Worm (Caenorhabditis elegans): ENCODE results near the gene srsx-28.

DNA sequence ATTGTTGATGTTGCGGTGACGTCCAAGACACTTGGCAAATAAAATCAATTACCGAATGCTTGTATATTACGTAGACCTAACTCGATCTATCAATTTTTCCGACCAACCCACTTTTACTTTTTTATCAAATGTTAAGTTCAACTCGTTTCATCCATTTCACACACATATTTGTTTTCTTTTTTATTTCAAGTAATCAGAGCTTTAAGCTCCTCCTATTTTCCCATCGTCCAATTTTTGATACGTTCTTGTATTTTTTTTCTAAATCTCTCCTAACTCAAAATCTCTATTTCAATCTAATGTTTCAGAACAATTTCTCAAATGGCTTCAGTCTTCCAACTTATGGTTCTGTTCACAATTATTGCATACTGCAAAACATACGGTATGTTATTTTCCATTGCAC is 46.0 kb downstream of the srsx-28 start, which contains the start of gene ZK856.6:
- TF ChIP-seq nhr-237 (tag; optimal IDR thresholded peaks at IDR 0.05) (no peak), ceh-82 (tag; optimal IDR thresholded peaks at IDR 0.05) (no peak), zag-1 (tag; optimal IDR thresholded peaks at IDR 0.05) (no peak), nhr-23 (tag; optimal IDR thresholded peaks at IDR 0.05) (no peak), ama-1 (optimal IDR thresholded peaks at IDR 0.05) (no peak), nhr-12 (tag; optimal IDR thresholded peaks at IDR 0.05) (no peak), unc-62 (GFP tag; optimal IDR thresholded peaks at IDR 0.05) (no peak), fos-1 (tag; optimal IDR thresholded peaks at IDR 0.05) (no peak), ZK546.5 (tag; optimal IDR thresholded peaks at IDR 0.05) (no peak), eor-1 (tag; optimal IDR thresholded peaks at IDR 0.05) (no peak), ztf-11 (tag; optimal IDR thresholded peaks at IDR 0.05) (no peak), R02D3.7 (tag; optimal IDR thresholded peaks at IDR 0.05) (no peak)

Data from whole organism, L3 larva.